Worm (Caenorhabditis elegans) whole organism, late embryonic: ENCODE measurements around the gene EGAP2.1.

Source experiments
- F13H6.1 ChIP-seq: sonication (generic microtip); optimal IDR thresholded peaks from 2 replicates; lab custom pipeline; 2016; ENCODE audit warnings: missing genetic modification characterization, missing compliant biosample characterization
- K02D7.2 ChIP-seq: sonication (generic microtip); optimal IDR thresholded peaks from 2 replicates; lab custom pipeline; 2017; ENCODE audit warnings: mild to moderate bottlenecking, missing genetic modification characterization, missing compliant biosample characterization
- Y22D7AL.16 ChIP-seq: sonication (generic microtip); optimal IDR thresholded peaks from 2 replicates; lab custom pipeline; 2016; ENCODE audit warnings: missing genetic modification characterization, missing compliant biosample characterization
- ahr-1 ChIP-seq: sonication (generic microtip); optimal IDR thresholded peaks from 2 replicates; lab custom pipeline; 2016; ENCODE audit warnings: missing genetic modification characterization, missing compliant biosample characterization
- ceh-22 ChIP-seq: sonication (generic microtip); optimal IDR thresholded peaks from 2 replicates; lab custom pipeline; 2017; ENCODE audit warnings: missing biosample characterization, missing genetic modification characterization
- ceh-24 ChIP-seq: sonication (generic microtip); optimal IDR thresholded peaks from 2 replicates; lab custom pipeline; 2016; ENCODE audit warnings: mild to moderate bottlenecking, missing genetic modification characterization, missing compliant biosample characterization
- ceh-30 ChIP-seq: fragments of 150-350 bp; optimal IDR thresholded peaks from 2 replicates; lab custom pipeline; 2014; ENCODE audit warnings: missing biosample characterization, missing genetic modification characterization
- ceh-34 ChIP-seq: sonication (generic microtip); optimal IDR thresholded peaks from 2 replicates; lab custom pipeline; 2016; ENCODE audit warnings: mild to moderate bottlenecking, missing genetic modification characterization, missing compliant biosample characterization
- ceh-45 ChIP-seq: fragments of 200-800 bp; sonication (Bioruptor generic); IDR thresholded peaks from 2 replicates; pipeline ENCODE4 v1.3.6; 2022; ENCODE audit warnings: missing genetic modification reagents, missing genetic modification characterization, missing compliant biosample characterization
- ceh-48 ChIP-seq: sonication (generic microtip); optimal IDR thresholded peaks from 2 replicates; lab custom pipeline; 2016; ENCODE audit warnings: missing genetic modification characterization, inconsistent platforms, missing compliant biosample characterization
- ceh-6 ChIP-seq: fragments of 200-800 bp; sonication (Bioruptor generic); optimal IDR thresholded peaks from 2 replicates; lab custom pipeline; 2018; ENCODE audit warnings: mild to moderate bottlenecking, missing genetic modification characterization, missing compliant biosample characterization
- dve-1 ChIP-seq: sonication (generic microtip); optimal IDR thresholded peaks from 2 replicates; lab custom pipeline; 2017; ENCODE audit warnings: antibody characterized with exemption, mild to moderate bottlenecking, missing genetic modification characterization, missing compliant biosample characterization
- elt-2 ChIP-seq: sonication (generic microtip); optimal IDR thresholded peaks from 2 replicates; lab custom pipeline; 2016; ENCODE audit warnings: missing genetic modification reagents, missing genetic modification characterization, missing compliant biosample characterization
- fax-1 ChIP-seq: sonication (generic microtip); optimal IDR thresholded peaks from 2 replicates; lab custom pipeline; 2016; ENCODE audit warnings: missing genotype, missing genetic modification characterization, missing compliant biosample characterization
- fkh-6 ChIP-seq: sonication (generic microtip); optimal IDR thresholded peaks from 2 replicates; lab custom pipeline; 2016; ENCODE audit warnings: missing genetic modification characterization, missing compliant biosample characterization
- gmeb-2 ChIP-seq: sonication (generic microtip); optimal IDR thresholded peaks from 2 replicates; lab custom pipeline; 2016; ENCODE audit warnings: missing genetic modification characterization, inconsistent platforms, missing compliant biosample characterization
- hlh-13 ChIP-seq: fragments of 200-800 bp; sonication (Bioruptor generic); optimal IDR thresholded peaks from 2 replicates; lab custom pipeline; 2018; ENCODE audit warnings: mild to moderate bottlenecking, missing genetic modification characterization, missing compliant biosample characterization
- hlh-30 ChIP-seq: sonication (generic microtip); optimal IDR thresholded peaks from 2 replicates; lab custom pipeline; 2017; ENCODE audit warnings: antibody characterized with exemption, missing genetic modification characterization, missing compliant biosample characterization; ENCODE audit not compliant: insufficient read depth
- lin-11 ChIP-seq: fragments of 200-800 bp; sonication (Bioruptor generic); optimal IDR thresholded peaks from 2 replicates; lab custom pipeline; 2018; ENCODE audit warnings: mild to moderate bottlenecking, missing genetic modification characterization, missing compliant biosample characterization
- npax-4 ChIP-seq: sonication (generic microtip); optimal IDR thresholded peaks from 2 replicates; lab custom pipeline; 2016; ENCODE audit warnings: missing genetic modification characterization, missing compliant biosample characterization
- odd-2 ChIP-seq: sonication (generic microtip); optimal IDR thresholded peaks from 2 replicates; lab custom pipeline; 2017; ENCODE audit warnings: antibody characterized with exemption, mild to moderate bottlenecking, missing genetic modification characterization, missing compliant biosample characterization
- pag-3 ChIP-seq: sonication (generic microtip); optimal IDR thresholded peaks from 2 replicates; lab custom pipeline; 2016; ENCODE audit warnings: missing compliant biosample characterization, missing genetic modification characterization, borderline replicate concordance
- pat-9 ChIP-seq: fragments of 200-800 bp; sonication (Bioruptor generic); optimal IDR thresholded peaks from 2 replicates; lab custom pipeline; 2018; ENCODE audit warnings: mild to moderate bottlenecking, missing genetic modification characterization, moderate library complexity, missing compliant biosample characterization
- pax-1 ChIP-seq: fragments of 150-350 bp; optimal IDR thresholded peaks from 2 replicates; lab custom pipeline; 2014; ENCODE audit warnings: missing biosample characterization, missing genetic modification characterization
- pha-2 ChIP-seq: sonication (generic microtip); optimal IDR thresholded peaks from 2 replicates; lab custom pipeline; 2017; ENCODE audit warnings: mild to moderate bottlenecking, missing genetic modification characterization, missing compliant biosample characterization
- pha-4 ChIP-seq: fragments of 150-350 bp; optimal IDR thresholded peaks from 2 replicates; lab custom pipeline; 2018; ENCODE audit warnings: missing biosample characterization, missing genetic modification reagents, missing genetic modification characterization
- pqm-1 ChIP-seq: sonication (generic microtip); optimal IDR thresholded peaks from 2 replicates; lab custom pipeline; 2016; ENCODE audit warnings: missing genetic modification characterization, missing compliant biosample characterization
- pros-1 ChIP-seq: fragments of 150-350 bp; optimal IDR thresholded peaks from 2 replicates; lab custom pipeline; 2014; ENCODE audit warnings: missing biosample characterization, missing genetic modification reagents, missing genetic modification characterization
- rnt-1 ChIP-seq: sonication (generic microtip); optimal IDR thresholded peaks from 2 replicates; lab custom pipeline; 2016; ENCODE audit warnings: missing genetic modification characterization, missing compliant biosample characterization
- sdc-2 ChIP-seq: sonication (generic microtip); optimal IDR thresholded peaks from 2 replicates; lab custom pipeline; 2016; ENCODE audit warnings: missing genotype, missing genetic modification characterization, missing compliant biosample characterization
- sox-2 ChIP-seq: fragments of 200-800 bp; sonication (Bioruptor generic); IDR thresholded peaks from 2 replicates; pipeline ENCODE4 v1.3.6; 2022; ENCODE audit warnings: missing genetic modification reagents, missing genetic modification characterization, missing compliant biosample characterization
- sox-4 ChIP-seq: sonication (generic microtip); optimal IDR thresholded peaks from 2 replicates; lab custom pipeline; 2017; ENCODE audit warnings: mild to moderate bottlenecking, missing genetic modification characterization, inconsistent platforms, missing compliant biosample characterization
- syd-9 ChIP-seq: sonication (generic microtip); optimal IDR thresholded peaks from 2 replicates; lab custom pipeline; 2016; ENCODE audit warnings: mild to moderate bottlenecking, missing genetic modification characterization, moderate library complexity, missing compliant biosample characterization
- tbx-2 ChIP-seq: sonication (generic microtip); optimal IDR thresholded peaks from 2 replicates; lab custom pipeline; 2016; ENCODE audit warnings: missing genetic modification characterization, missing compliant biosample characterization
- tbx-7 ChIP-seq: sonication (generic microtip); optimal IDR thresholded peaks from 2 replicates; lab custom pipeline; 2016; ENCODE audit warnings: missing genotype, missing genetic modification characterization, missing compliant biosample characterization
- ttx-3 ChIP-seq: sonication (generic microtip); optimal IDR thresholded peaks from 2 replicates; lab custom pipeline; 2016; ENCODE audit warnings: missing genetic modification reagents, missing genetic modification characterization, missing compliant biosample characterization
- unc-86 ChIP-seq: sonication (generic microtip); optimal IDR thresholded peaks from 2 replicates; lab custom pipeline; 2016; ENCODE audit warnings: missing genetic modification characterization, missing compliant biosample characterization
- ztf-16 ChIP-seq: sonication (generic microtip); optimal IDR thresholded peaks from 2 replicates; lab custom pipeline; 2017; ENCODE audit warnings: missing genetic modification characterization, missing compliant biosample characterization

Gene EGAP2.1

DNA sequence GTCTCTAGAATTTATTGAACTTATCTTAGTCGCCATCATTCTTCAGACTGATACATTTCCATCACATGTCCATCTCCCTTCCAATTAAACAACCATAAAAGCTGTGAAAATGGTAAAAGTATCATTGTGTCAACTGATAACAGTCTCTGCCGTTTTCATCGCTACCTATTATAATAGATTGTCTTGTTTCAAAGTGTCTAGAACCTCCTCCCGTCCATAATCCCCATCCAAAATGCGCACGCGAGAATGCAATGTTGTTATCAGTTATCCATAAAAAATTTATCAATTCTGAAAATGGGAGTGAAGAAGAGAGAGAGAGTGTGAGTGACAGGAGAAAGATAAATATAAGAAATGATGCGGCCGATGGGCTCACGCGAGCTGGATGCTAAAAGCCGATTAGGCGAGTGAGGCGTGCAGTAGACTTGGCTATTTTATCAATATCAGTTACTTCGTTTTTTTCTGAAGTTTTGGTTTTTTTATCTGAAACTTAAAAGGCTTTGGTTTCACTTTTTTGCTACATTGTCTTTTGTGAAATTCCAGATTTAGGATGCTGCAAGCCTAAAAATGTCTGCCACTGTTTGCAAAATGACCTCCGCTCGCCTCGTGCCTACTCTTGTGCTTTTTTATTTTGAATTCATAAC is 29.2 kb upstream of the EGAP2.1 start:
- no peak for TF ChIP-seq fkh-6 (tag; lab: Kevin White, UChicago)
- no peak for TF ChIP-seq pag-3 (tag; lab: Kevin White, UChicago)
- no peak for TF ChIP-seq fax-1 (tag; lab: Kevin White, UChicago)
- no peak for TF ChIP-seq ahr-1 (tag; lab: Kevin White, UChicago)
- no peak for TF ChIP-seq ceh-48 (tag; lab: Kevin White, UChicago)
- TF ChIP-seq dve-1 (tag; lab: Kevin White, UChicago): peak; percentile 40
- TF ChIP-seq pqm-1 (tag; lab: Kevin White, UChicago): peak; percentile 66
- no peak for TF ChIP-seq pros-1 (tag; lab: Kevin White, UChicago)
- no peak for TF ChIP-seq tbx-7 (tag; lab: Kevin White, UChicago)
- TF ChIP-seq sox-4: no peak
- TF ChIP-seq hlh-30 (tag; lab: Kevin White, UChicago): no peak
- TF ChIP-seq ceh-22 (tag; lab: Kevin White, UChicago): no peak
- no peak for TF ChIP-seq pat-9 (tag; lab: Kevin White, UChicago)
- TF ChIP-seq elt-2: peak; percentile 96
- TF ChIP-seq, all 69 proteins: peak for 3

DNA sequence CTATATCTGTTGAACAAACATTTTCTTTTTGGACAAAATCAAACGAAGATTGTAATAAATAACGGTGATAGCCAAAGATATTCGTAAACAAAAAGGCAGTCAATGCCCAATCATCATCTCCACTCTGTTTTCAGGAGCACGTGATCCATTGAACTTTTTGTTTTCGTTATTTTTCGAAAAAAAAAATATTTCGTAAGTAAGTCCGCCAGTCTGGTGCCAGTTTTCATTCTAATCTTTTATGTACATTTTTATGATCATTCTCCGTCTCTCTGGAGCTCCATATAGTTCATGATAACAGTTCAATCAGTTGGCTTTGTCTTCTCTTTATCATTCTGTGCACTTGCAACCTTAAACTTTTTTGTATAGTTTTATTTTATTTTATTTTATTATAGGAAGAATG is 28.3 kb upstream of the EGAP2.1 start, which contains the start of gene ampd-1:
TSS of gene ampd-1 (plus strand) at position 393 of the 400 bp plus-strand sequence.
- no peak for TF ChIP-seq ztf-16 (tag; lab: Kevin White, UChicago)
- no peak for TF ChIP-seq pha-4 (tag; lab: Kevin White, UChicago)
- no peak for TF ChIP-seq ceh-30 (tag; lab: Kevin White, UChicago)
- TF ChIP-seq elt-2: peak; percentile 84

DNA sequence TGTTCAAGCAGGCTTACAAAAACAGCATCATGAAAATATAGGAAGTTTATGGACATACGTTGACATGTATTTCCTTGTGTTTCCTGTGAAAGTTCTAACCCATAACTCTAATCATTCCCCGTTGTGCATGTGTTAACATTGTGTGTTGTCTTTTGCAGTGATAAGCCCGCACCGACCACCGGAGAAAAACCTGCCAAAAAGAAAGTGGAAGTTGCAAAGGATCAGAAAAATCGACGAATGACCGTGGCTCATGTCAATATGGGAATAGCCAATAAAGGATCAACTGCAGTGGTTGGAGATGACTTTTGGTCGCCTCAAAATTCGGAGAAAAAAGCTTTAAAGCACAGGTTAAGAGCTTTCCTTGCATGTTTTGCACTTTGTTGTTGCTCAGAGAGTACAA is 25.9 kb upstream of the EGAP2.1 start:
- TF ChIP-seq pha-2 (tag; lab: Kevin White, UChicago) (no peak), unc-86 (tag; lab: Kevin White, UChicago) (no peak), elt-2 (peak; percentile 6), pat-9 (tag; lab: Kevin White, UChicago) (no peak)
- TF ChIP-seq, all 69 proteins: peak for 1

DNA sequence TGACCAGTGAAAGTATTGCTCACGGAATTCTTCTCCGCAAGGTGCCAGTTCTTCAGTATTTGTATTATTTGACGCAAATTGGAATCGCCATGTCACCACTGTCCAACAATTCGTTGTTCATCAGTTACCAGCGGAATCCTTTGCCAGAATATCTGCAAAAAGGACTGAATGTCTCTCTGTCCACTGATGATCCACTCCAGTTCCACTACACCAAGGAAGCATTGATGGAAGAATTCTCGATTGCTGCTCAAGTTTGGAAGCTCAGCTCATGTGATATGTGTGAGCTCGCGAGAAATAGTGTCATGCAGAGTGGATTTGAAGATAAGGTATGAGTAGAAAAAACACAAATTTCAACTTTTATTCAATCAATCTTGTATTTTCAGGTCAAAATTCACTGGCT is 22.1 kb upstream of the EGAP2.1 start:
- TF ChIP-seq ceh-30 (tag; lab: Kevin White, UChicago): no peak
- TF ChIP-seq sdc-2 (tag; lab: Kevin White, UChicago): no peak
- TF ChIP-seq odd-2: no peak
- no peak for TF ChIP-seq syd-9 (tag; lab: Kevin White, UChicago)
- no peak for TF ChIP-seq tbx-2 (tag; lab: Kevin White, UChicago)
- no peak for TF ChIP-seq unc-86 (tag; lab: Kevin White, UChicago)
- TF ChIP-seq gmeb-2 (tag; lab: Kevin White, UChicago): no peak
- no peak for TF ChIP-seq Y22D7AL.16 (tag; lab: Kevin White, UChicago)
- no peak for TF ChIP-seq ceh-6 (GFP tag; lab: Kevin White, UChicago)
- TF ChIP-seq fax-1 (tag; lab: Kevin White, UChicago): no peak
- no peak for TF ChIP-seq ceh-24 (tag; lab: Kevin White, UChicago)
- no peak for TF ChIP-seq ceh-34
- no peak for TF ChIP-seq pha-2 (tag; lab: Kevin White, UChicago)
- no peak for TF ChIP-seq fkh-6 (tag; lab: Kevin White, UChicago)
- TF ChIP-seq ttx-3 (tag; lab: Kevin White, UChicago): no peak

DNA sequence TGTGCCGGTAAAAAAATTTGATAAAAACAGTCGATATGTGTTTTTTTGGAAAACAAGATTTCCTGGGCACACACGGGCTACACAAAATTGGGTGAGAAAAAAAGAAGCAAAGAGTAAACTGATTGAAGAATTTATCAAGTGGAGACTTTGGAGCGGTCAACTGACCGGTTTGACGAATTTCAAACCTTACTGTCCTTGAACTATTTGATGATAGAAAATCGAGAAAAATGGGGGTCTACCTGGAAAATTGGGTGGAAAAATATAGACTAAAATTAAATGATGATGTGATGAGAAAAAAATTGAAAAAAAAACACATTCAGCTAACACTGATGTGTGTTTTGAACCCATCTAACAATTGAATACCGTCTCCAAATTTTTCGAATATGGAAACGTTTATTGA is 20.4 kb upstream of the EGAP2.1 start, which contains the start of gene C34F11.8:
TSS of gene C34F11.8 (minus strand) at position 135 of the 400 bp plus-strand sequence.
- no peak for TF ChIP-seq ztf-16 (tag; lab: Kevin White, UChicago)
- TF ChIP-seq hlh-13 (GFP tag; lab: Kevin White, UChicago): no peak
- no peak for TF ChIP-seq lin-11
- TF ChIP-seq tbx-7 (tag; lab: Kevin White, UChicago): no peak
- no peak for TF ChIP-seq pag-3 (tag; lab: Kevin White, UChicago)
- no peak for TF ChIP-seq npax-4
- TF ChIP-seq sox-4: no peak
- TF ChIP-seq ceh-30 (tag; lab: Kevin White, UChicago): no peak
- TF ChIP-seq ceh-22 (tag; lab: Kevin White, UChicago): no peak
- no peak for TF ChIP-seq pha-4 (tag; lab: Kevin White, UChicago)
- TF ChIP-seq ceh-45 (GFP tag; lab: Robert Waterston, UW): no peak
- TF ChIP-seq pax-1 (tag; lab: Kevin White, UChicago): no peak
- TF ChIP-seq rnt-1: no peak
- no peak for TF ChIP-seq sox-2 (GFP tag; lab: Robert Waterston, UW)
- TF ChIP-seq K02D7.2 (tag; lab: Kevin White, UChicago): no peak
- TF ChIP-seq F13H6.1 (tag; lab: Kevin White, UChicago): no peak
